Fruit fly (Drosophila melanogaster): ENCODE results near the gene moi.

Gene moi

DNA sequence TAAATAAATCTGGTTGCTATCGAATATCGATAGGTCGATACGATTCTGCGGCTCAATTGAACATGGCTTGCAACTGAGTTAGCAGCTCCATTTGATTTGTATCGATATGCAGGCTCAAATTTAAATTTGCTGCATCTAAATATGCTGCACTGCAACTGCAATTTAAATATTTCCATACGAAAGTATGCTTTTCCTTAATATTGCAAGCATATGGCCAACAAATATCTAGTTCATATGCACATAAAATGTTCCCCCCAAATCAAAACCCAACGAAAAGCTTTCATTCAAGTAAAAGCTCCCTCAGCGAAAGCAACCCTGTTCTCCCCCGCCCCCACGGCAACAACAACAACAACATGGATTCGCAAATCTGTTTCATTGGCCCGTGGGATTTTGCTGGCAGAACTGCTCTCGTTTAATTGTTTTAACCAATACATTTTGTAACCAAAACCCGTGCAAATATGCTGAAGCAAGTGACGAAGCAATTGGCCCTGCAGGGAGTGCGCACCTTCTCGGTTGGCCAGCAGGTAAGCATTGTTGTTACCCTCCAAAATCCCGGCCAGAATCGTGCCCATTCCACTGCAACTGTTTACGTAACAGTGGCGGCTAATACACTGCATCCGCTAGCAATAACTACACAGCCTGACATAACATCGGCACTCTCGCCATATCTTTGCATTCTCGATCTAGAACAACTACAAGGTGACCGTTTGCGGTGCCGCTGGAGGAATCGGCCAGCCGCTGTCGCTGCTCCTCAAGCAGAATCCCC, 29.1 kb upstream of the moi start, which contains the start of the genes CG7168 and Mdh2 (continued):
- TF ChIP-seq pan (optimal IDR thresholded peaks at IDR 0.05) (no peak), pan (GFP tag; optimal IDR thresholded peaks at IDR 0.05 in 1 of 2, IDR thresholded peaks at IDR 0.05 in 1 of 2) (peak in 1 of 2 experiments; percentile 18), CG12299 (tag; optimal IDR thresholded peaks at IDR 0.05) (no peak), NC2β (GFP tag; optimal IDR thresholded peaks at IDR 0.05) (peak; percentile 16), odd (GFP tag; optimal IDR thresholded peaks at IDR 0.05) (no peak), so (GFP tag; IDR thresholded peaks at IDR 0.05) (no peak), nau (GFP tag; optimal IDR thresholded peaks at IDR 0.05) (no peak), Chrac-16 (GFP tag; optimal IDR thresholded peaks at IDR 0.05) (no peak), D19B (GFP tag; optimal IDR thresholded peaks at IDR 0.05) (no peak), sens (GFP tag) (peak; percentile 71), CG30431 (GFP tag; optimal IDR thresholded peaks at IDR 0.05) (no peak), crc (GFP tag; optimal IDR thresholded peaks at IDR 0.05) (no peak), Side (GFP tag; optimal IDR thresholded peaks at IDR 0.05) (no peak), hbn (GFP tag; IDR thresholded peaks at IDR 0.05; ENCODE audit: partially characterized antibody) (peak; percentile 69), vfl (GFP tag; optimal IDR thresholded peaks at IDR 0.05) (no peak), CG4820 (GFP tag; optimal IDR thresholded peaks at IDR 0.05) (no peak), CG10267 (tag; optimal IDR thresholded peaks at IDR 0.05) (peak; percentile 16), CG10431 (GFP tag; optimal IDR thresholded peaks at IDR 0.05) (no peak), CG43689 (GFP tag; IDR thresholded peaks at IDR 0.05) (no peak), CG12236 (GFP tag; optimal IDR thresholded peaks at IDR 0.05) (no peak), dmrt11E (tag; optimal IDR thresholded peaks at IDR 0.05) (no peak), CG11093 (GFP tag; IDR thresholded peaks at IDR 0.05) (no peak), CG8478 (optimal IDR thresholded peaks at IDR 0.05) (no peak), CG12942 (GFP tag; optimal IDR thresholded peaks at IDR 0.05) (no peak), CG10979 (tag; optimal IDR thresholded peaks at IDR 0.05) (no peak), CG14710 (tag; optimal IDR thresholded peaks at IDR 0.05) (peak; percentile 50), Hey (tag; optimal IDR thresholded peaks at IDR 0.05) (no peak), Sry-δ (GFP tag; optimal IDR thresholded peaks at IDR 0.05) (peak; percentile 83), Atf3 (GFP tag; optimal IDR thresholded peaks at IDR 0.05) (no peak), row (GFP tag; IDR thresholded peaks at IDR 0.05) (no peak), Bdp1 (GFP tag; optimal IDR thresholded peaks at IDR 0.05) (no peak), CG2712 (tag; optimal IDR thresholded peaks at IDR 0.05) (peak; percentile 13), org-1 (GFP tag; optimal IDR thresholded peaks at IDR 0.05) (no peak), CG4730 (GFP tag; IDR thresholded peaks at IDR 0.05) (no peak), CG10209 (GFP tag; optimal IDR thresholded peaks at IDR 0.05) (no peak), Ets97D (GFP tag; optimal IDR thresholded peaks at IDR 0.05) (peak; percentile 67), Ada2b (GFP tag; IDR thresholded peaks at IDR 0.05) (no peak), CG33557 (GFP tag; optimal IDR thresholded peaks at IDR 0.05) (no peak), Drgx (GFP tag; IDR thresholded peaks at IDR 0.05) (no peak), CG34224 (GFP tag; IDR thresholded peaks at IDR 0.05; ENCODE audit: partially characterized antibody) (peak; percentile 79), CG4404 (GFP tag; IDR thresholded peaks at IDR 0.05) (no peak), mld (GFP tag; IDR thresholded peaks at IDR 0.05; ENCODE audit: partially characterized antibody) (peak; percentile 73; the same call in 2 of the 3 replicates), CG18599 (GFP tag; optimal IDR thresholded peaks at IDR 0.05) (no peak), Doc2 (GFP tag; IDR thresholded peaks at IDR 0.05) (no peak), HmgZ (tag; optimal IDR thresholded peaks at IDR 0.05) (peak; percentile 60), tin (GFP tag; optimal IDR thresholded peaks at IDR 0.05) (peak; percentile 4), kah (GFP tag; optimal IDR thresholded peaks at IDR 0.05) (no peak), oc (tag; optimal IDR thresholded peaks at IDR 0.05) (no peak), caup (GFP tag; optimal IDR thresholded peaks at IDR 0.05; ENCODE audit: severe bottlenecking) (peak; percentile 9), lov (optimal IDR thresholded peaks at IDR 0.05) (no peak), lov (GFP tag; IDR thresholded peaks at IDR 0.05) (no peak)

Measured in whole organism, embryonic.